Worm (Caenorhabditis elegans) whole organism, late embryonic: ENCODE measurements around the gene C18B2.4.

Experiments used
- Y22D7AL.16 ChIP-seq: sonication (generic microtip); optimal IDR thresholded peaks from 2 replicates; lab custom pipeline; 2016; ENCODE audit warnings: missing genetic modification characterization, missing compliant biosample characterization
- ama-1 ChIP-seq: fragments of 150-350 bp; optimal IDR thresholded peaks from 2 replicates; lab custom pipeline; 2014
- ceh-9 ChIP-seq: sonication (generic microtip); optimal IDR thresholded peaks from 2 replicates; lab custom pipeline; 2016; ENCODE audit warnings: mild to moderate bottlenecking, missing genetic modification characterization, inconsistent platforms, missing compliant biosample characterization
- dve-1 ChIP-seq: sonication (generic microtip); optimal IDR thresholded peaks from 2 replicates; lab custom pipeline; 2017; ENCODE audit warnings: antibody characterized with exemption, mild to moderate bottlenecking, missing genetic modification characterization, missing compliant biosample characterization
- fkh-10 ChIP-seq: fragments of 150-350 bp; optimal IDR thresholded peaks from 2 replicates; lab custom pipeline; 2014; ENCODE audit warnings: missing biosample characterization, missing genetic modification reagents, missing genetic modification characterization
- hlh-30 ChIP-seq: sonication (generic microtip); optimal IDR thresholded peaks from 2 replicates; lab custom pipeline; 2017; ENCODE audit warnings: antibody characterized with exemption, missing genetic modification characterization, missing compliant biosample characterization; ENCODE audit not compliant: insufficient read depth
- hlh-6 ChIP-seq: sonication (generic microtip); optimal IDR thresholded peaks from 2 replicates; lab custom pipeline; 2016; ENCODE audit warnings: missing genotype, missing genetic modification characterization, missing compliant biosample characterization
- nfya-1 ChIP-seq: sonication (generic microtip); optimal IDR thresholded peaks from 2 replicates; lab custom pipeline; 2017; ENCODE audit warnings: missing genetic modification characterization, mild to moderate bottlenecking, missing compliant biosample characterization, antibody characterized with exemption, moderate library complexity
- pha-4 ChIP-seq: fragments of 150-350 bp; optimal IDR thresholded peaks from 2 replicates; lab custom pipeline; 2018; ENCODE audit warnings: missing biosample characterization, missing genetic modification reagents, missing genetic modification characterization
- pros-1 ChIP-seq: fragments of 150-350 bp; optimal IDR thresholded peaks from 2 replicates; lab custom pipeline; 2014; ENCODE audit warnings: missing biosample characterization, missing genetic modification reagents, missing genetic modification characterization

DNA sequence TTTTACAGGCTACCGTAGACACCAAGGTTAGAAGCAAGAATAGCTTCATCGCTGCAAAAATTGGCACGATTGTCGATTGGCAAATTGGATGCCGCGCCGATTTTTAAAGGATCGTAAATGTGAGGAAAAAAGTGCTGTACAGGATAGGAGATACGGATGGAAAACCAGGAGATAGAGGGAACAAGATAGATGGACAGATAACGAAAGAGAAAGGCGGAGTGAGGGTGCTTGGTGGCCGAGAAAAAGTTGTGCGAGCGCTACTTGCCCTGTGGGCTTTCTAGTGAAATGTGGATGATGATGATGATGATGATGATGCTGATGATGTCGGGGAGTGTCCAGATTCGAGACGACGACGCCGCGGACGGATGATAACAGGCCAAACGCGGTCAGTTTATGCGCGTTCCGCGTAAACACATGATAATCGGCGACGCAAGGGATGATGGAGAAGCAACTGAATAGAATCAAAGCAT, 9.2 kb downstream of the C18B2.4 start, which contains the start of gene T27A10.6:
- TF ChIP-seq ama-1 (lab: Kevin White, UChicago) (no peak), Y22D7AL.16 (tag; lab: Kevin White, UChicago) (no peak), ceh-9 (tag; lab: Kevin White, UChicago) (no peak), pha-4 (tag; lab: Kevin White, UChicago) (no peak), pros-1 (no peak), fkh-10 (GFP tag; lab: Kevin White, UChicago) (no peak), hlh-6 (tag; lab: Kevin White, UChicago) (no peak), dve-1 (tag; lab: Kevin White, UChicago) (no peak), hlh-30 (no peak), nfya-1 (no peak)
